Fruit fly (Drosophila melanogaster): ENCODE results near the gene sas.

sas gene

DNA sequence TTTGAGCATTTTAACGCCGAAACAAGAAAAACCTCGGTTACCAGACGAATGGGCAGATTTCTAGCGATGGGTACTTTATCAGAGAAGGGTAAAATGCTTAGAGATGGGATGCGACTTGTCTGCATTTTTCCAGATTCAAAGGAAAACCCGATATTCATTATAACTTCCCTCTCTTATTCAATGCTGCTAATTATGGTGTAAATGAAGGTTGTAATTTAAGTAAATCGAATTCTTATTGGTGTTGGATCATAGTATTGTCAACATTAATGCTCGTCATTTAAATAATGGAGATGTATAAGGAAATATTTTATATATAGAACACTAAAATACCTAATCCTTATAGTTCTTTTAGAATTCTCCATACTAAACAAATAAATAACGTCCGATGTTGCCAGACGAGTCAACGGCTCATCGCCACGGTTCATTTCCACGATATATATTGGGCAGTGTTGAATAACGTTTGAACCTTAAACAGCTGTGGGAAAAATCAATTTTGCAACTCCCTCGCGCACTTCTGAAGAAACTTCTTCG lies 38.4 kb upstream of the sas start, which contains the start of the genes Alh and CG10098 (continued):
- TF ChIP-seq CG31224 (GFP tag; IDR thresholded peaks at IDR 0.05) (peak; percentile 54; the same call in 1 of the 2 replicates), Gsc (GFP tag; IDR thresholded peaks at IDR 0.05) (no peak; the same call in 1 of the 2 replicates), CG14667 (GFP tag; IDR thresholded peaks at IDR 0.05) (peak; percentile 80), CG34224 (GFP tag; IDR thresholded peaks at IDR 0.05; ENCODE audit: partially characterized antibody) (peak; percentile 63; the same call in 2 of the 3 replicates), CG3065 (GFP tag; optimal IDR thresholded peaks at IDR 0.05) (peak; percentile 48), CG12299 (tag; optimal IDR thresholded peaks at IDR 0.05) (peak; percentile 56), en (GFP tag; optimal IDR thresholded peaks at IDR 0.05) (peak; percentile 55), ssp (GFP tag; IDR thresholded peaks at IDR 0.05) (peak; percentile 80), CG17568 (GFP tag; optimal IDR thresholded peaks at IDR 0.05) (peak; percentile 26), tll (GFP tag; optimal IDR thresholded peaks at IDR 0.05) (peak; percentile 43 to 80), Ravus (GFP tag; IDR thresholded peaks at IDR 0.05) (peak; percentile 52), CG11247 (GFP tag; IDR thresholded peaks at IDR 0.05) (peak; percentile 76), CG6272 (GFP tag; IDR thresholded peaks at IDR 0.05) (peak; percentile 77), CG12236 (GFP tag; optimal IDR thresholded peaks at IDR 0.05) (peak; percentile 46), BEAF-32 (GFP tag; optimal IDR thresholded peaks at IDR 0.05) (peak; percentile 96), Abd-B (GFP tag; optimal IDR thresholded peaks at IDR 0.05) (peak; percentile 85), onecut (GFP tag; IDR thresholded peaks at IDR 0.05) (peak; percentile 98), CG4424 (GFP tag; optimal IDR thresholded peaks at IDR 0.05) (peak; percentile 90), kah (GFP tag; optimal IDR thresholded peaks at IDR 0.05) (peak; percentile 40), pnt (GFP tag; optimal IDR thresholded peaks at IDR 0.05) (peak; percentile 91), MTF-1 (GFP tag; optimal IDR thresholded peaks at IDR 0.05; ENCODE audit: borderline replicate concordance) (no peak), tx (GFP tag; optimal IDR thresholded peaks at IDR 0.05) (peak; percentile 83), abd-A (tag; optimal IDR thresholded peaks at IDR 0.05) (no peak), schlank (tag; optimal IDR thresholded peaks at IDR 0.05) (peak; percentile 49), tin (GFP tag; optimal IDR thresholded peaks at IDR 0.05) (peak; percentile 92), ab (GFP tag; optimal IDR thresholded peaks at IDR 0.05) (peak; percentile 83), CG13123 (GFP tag; optimal IDR thresholded peaks at IDR 0.05) (peak; percentile 80), sqz (GFP tag; optimal IDR thresholded peaks at IDR 0.05) (no peak), Nf-YA (GFP tag; IDR thresholded peaks at IDR 0.05) (no peak), CG9797 (GFP tag; optimal IDR thresholded peaks at IDR 0.05) (peak; percentile 36), Dref (GFP tag; IDR thresholded peaks at IDR 0.05) (peak; percentile 39; the same call in 1 of the 2 replicates), Blimp-1 (GFP tag; optimal IDR thresholded peaks at IDR 0.05) (peak; percentile 63), sens (GFP tag) (peak; percentile 96), Hr3 (GFP tag; optimal IDR thresholded peaks at IDR 0.05) (peak; percentile 88), CG15269 (tag; optimal IDR thresholded peaks at IDR 0.05) (peak; percentile 80), ase (GFP tag; IDR thresholded peaks at IDR 0.05) (peak; percentile 68; the same call in 1 of the 3 replicates), Sox102F (GFP tag; optimal IDR thresholded peaks at IDR 0.05) (peak; percentile 80), Asciz (GFP tag; optimal IDR thresholded peaks at IDR 0.05) (peak; percentile 60), CG17361 (GFP tag; IDR thresholded peaks at IDR 0.05) (peak; percentile 93), unc-4 (GFP tag; IDR thresholded peaks at IDR 0.05; ENCODE audit: partially characterized antibody) (peak; percentile 60; the same call in 1 of the 2 replicates), Sox100B (GFP tag; optimal IDR thresholded peaks at IDR 0.05) (peak; percentile 72), Poxn (GFP tag; IDR thresholded peaks at IDR 0.05) (peak; percentile 43; the same call in 1 of the 2 replicates), D19A (tag; optimal IDR thresholded peaks at IDR 0.05) (peak; percentile 47), gcm2 (GFP tag; optimal IDR thresholded peaks at IDR 0.05) (peak; percentile 60), ap (GFP tag; IDR thresholded peaks at IDR 0.05) (no peak; the same call in 1 of the 2 replicates), CG18011 (GFP tag; optimal IDR thresholded peaks at IDR 0.05) (peak; percentile 67), CG33213 (GFP tag; optimal IDR thresholded peaks at IDR 0.05) (peak; percentile 83), esg (GFP tag; conservative IDR thresholded peaks at IDR 0.05) (peak; percentile 75), NFAT (GFP tag; IDR thresholded peaks at IDR 0.05) (peak; percentile 87), Ada2b (GFP tag; IDR thresholded peaks at IDR 0.05) (peak; percentile 73)

Measured in whole organism, embryonic.